Worm (Caenorhabditis elegans) whole organism, L2 larva: ENCODE results near the gene ZC262.7.
"Not testable (repeated sequence)": the region's sequence is repeated elsewhere in the genome, so short reads cannot be mapped to it uniquely, and the experiment has no call there.

Experiments
- C34F6.9 ChIP-seq: fragments of 150-350 bp; optimal IDR thresholded peaks from 2 replicates; lab custom pipeline; 2014; ENCODE audit warnings: missing biosample characterization, missing genetic modification characterization
- F13H6.1 ChIP-seq: sonication (generic microtip); optimal IDR thresholded peaks from 2 replicates; lab custom pipeline; 2016; ENCODE audit warnings: missing genetic modification characterization, missing compliant biosample characterization
- ZK546.5 ChIP-seq: sonication (generic microtip); optimal IDR thresholded peaks from 2 replicates; lab custom pipeline; 2017; ENCODE audit warnings: missing biosample characterization, missing genetic modification characterization
- ama-1 ChIP-seq: fragments of 150-350 bp; optimal IDR thresholded peaks from 2 replicates; lab custom pipeline; 2018; ENCODE audit warnings: inconsistent platforms
- blmp-1 ChIP-seq: sonication (generic microtip); optimal IDR thresholded peaks from 2 replicates; lab custom pipeline; 2017; ENCODE audit warnings: missing genetic modification characterization, mild to moderate bottlenecking, missing compliant biosample characterization, antibody characterized with exemption, moderate library complexity; ENCODE audit not compliant: insufficient read depth
- ceh-16 ChIP-seq: fragments of 150-350 bp; optimal IDR thresholded peaks from 2 replicates; lab custom pipeline; 2014; ENCODE audit warnings: missing biosample characterization, missing genetic modification characterization
- ceh-82 ChIP-seq: fragments of 150-350 bp; optimal IDR thresholded peaks from 2 replicates; lab custom pipeline; 2014; ENCODE audit warnings: missing biosample characterization, missing genetic modification characterization
- crh-2 ChIP-seq: sonication (generic microtip); optimal IDR thresholded peaks from 2 replicates; lab custom pipeline; 2017; ENCODE audit warnings: missing biosample characterization, missing genetic modification characterization
- egl-27 ChIP-seq: sonication (generic microtip); optimal IDR thresholded peaks from 3 replicates; lab custom pipeline; 2017; ENCODE audit warnings: missing biosample characterization, missing genetic modification reagents, missing genetic modification characterization
- elt-3 ChIP-seq: sonication (generic microtip); optimal IDR thresholded peaks from 2 replicates; lab custom pipeline; 2017; ENCODE audit warnings: missing biosample characterization, missing genetic modification characterization
- fos-1 ChIP-seq: fragments of 150-350 bp; optimal IDR thresholded peaks from 2 replicates; lab custom pipeline; 2014; ENCODE audit warnings: missing biosample characterization, missing genetic modification characterization
- lin-11 ChIP-seq: fragments of 150-350 bp; sonication (generic microtip); optimal IDR thresholded peaks from 2 replicates; lab custom pipeline; 2014; ENCODE audit warnings: missing biosample characterization, missing genetic modification characterization, inconsistent platforms, mixed read lengths
- lin-13 ChIP-seq: fragments of 150-350 bp; optimal IDR thresholded peaks from 2 replicates; lab custom pipeline; 2014; ENCODE audit warnings: missing biosample characterization, missing genetic modification reagents, missing genetic modification characterization
- lin-39 ChIP-seq: fragments of 150-350 bp; optimal IDR thresholded peaks from 2 replicates; lab custom pipeline; 2014; ENCODE audit warnings: missing biosample characterization, missing genetic modification reagents, missing genetic modification characterization
- lsy-2 ChIP-seq, 2 experiments: fragments of 150-350 bp in 1 of 2; sonication (generic microtip) in 1 of 2; optimal IDR thresholded peaks; 2 replicates each; lab custom pipeline; 2014 to 2017; ENCODE audit warnings: missing biosample characterization in 2 of 2, missing genetic modification characterization in 2 of 2
- mab-5 ChIP-seq: fragments of 150-350 bp; optimal IDR thresholded peaks from 2 replicates; lab custom pipeline; 2014; ENCODE audit warnings: missing biosample characterization, missing genetic modification characterization
- mdl-1 ChIP-seq, 2 experiments: fragments of 150-350 bp in 1 of 2; sonication (generic microtip) in 1 of 2; optimal IDR thresholded peaks; 2 replicates each; lab custom pipeline; 2017; ENCODE audit warnings: missing biosample characterization in 2 of 2, missing genetic modification characterization in 2 of 2
- nhr-10 ChIP-seq: sonication (generic microtip); optimal IDR thresholded peaks from 2 replicates; lab custom pipeline; 2017; ENCODE audit warnings: missing biosample characterization, missing genetic modification characterization
- nhr-129 ChIP-seq: fragments of 150-350 bp; optimal IDR thresholded peaks from 2 replicates; lab custom pipeline; 2014; ENCODE audit warnings: missing biosample characterization, missing genetic modification characterization
- nhr-23 ChIP-seq: fragments of 150-350 bp; optimal IDR thresholded peaks from 2 replicates; lab custom pipeline; 2014; ENCODE audit warnings: missing biosample characterization, missing genetic modification reagents, missing genetic modification characterization
- nhr-6 ChIP-seq: fragments of 150-350 bp; optimal IDR thresholded peaks from 2 replicates; lab custom pipeline; 2014; ENCODE audit warnings: missing biosample characterization, missing genetic modification characterization
- nhr-77 ChIP-seq: fragments of 150-350 bp; optimal IDR thresholded peaks from 2 replicates; lab custom pipeline; 2014; ENCODE audit warnings: missing biosample characterization, missing genetic modification characterization
- peb-1 ChIP-seq: fragments of 150-350 bp; optimal IDR thresholded peaks from 2 replicates; lab custom pipeline; 2014; ENCODE audit warnings: missing biosample characterization, missing genetic modification characterization
- skn-1 ChIP-seq: sonication (generic microtip); optimal IDR thresholded peaks from 2 replicates; lab custom pipeline; 2017; ENCODE audit warnings: missing biosample characterization, missing genetic modification characterization
- sma-3 ChIP-seq: sonication (generic microtip); optimal IDR thresholded peaks from 2 replicates; lab custom pipeline; 2016; ENCODE audit warnings: missing genetic modification reagents, missing genetic modification characterization, missing compliant biosample characterization
- snpc-4 ChIP-seq: fragments of 150-350 bp; optimal IDR thresholded peaks from 2 replicates; lab custom pipeline; 2014; ENCODE audit warnings: missing biosample characterization, missing genetic modification characterization
- unc-39 ChIP-seq: fragments of 150-350 bp; optimal IDR thresholded peaks from 2 replicates; lab custom pipeline; 2014; ENCODE audit warnings: missing biosample characterization, missing genetic modification characterization
- unc-55 ChIP-seq: fragments of 150-350 bp; sonication (generic microtip); optimal IDR thresholded peaks from 3 replicates; lab custom pipeline; 2014; ENCODE audit warnings: missing biosample characterization, missing genetic modification reagents, missing genetic modification characterization
- unc-62 ChIP-seq: fragments of 150-350 bp; optimal IDR thresholded peaks from 2 replicates; lab custom pipeline; 2014; ENCODE audit warnings: missing biosample characterization, missing genetic modification reagents, missing genetic modification characterization
- zag-1 ChIP-seq: fragments of 150-350 bp; optimal IDR thresholded peaks from 2 replicates; lab custom pipeline; 2014; ENCODE audit warnings: missing biosample characterization, missing genetic modification characterization
- ztf-11 ChIP-seq: sonication (generic microtip); optimal IDR thresholded peaks from 2 replicates; lab custom pipeline; 2017; ENCODE audit warnings: missing biosample characterization, missing genetic modification characterization
- ztf-4 ChIP-seq: fragments of 150-350 bp; optimal IDR thresholded peaks from 2 replicates; lab custom pipeline; 2014; ENCODE audit warnings: missing biosample characterization, missing genetic modification characterization

The ZC262.7 gene

ce11 chrIII:8344283-8344682, at the start of gene ZC262.7:
Gene ZC262.7 (minus strand): TSS chrIII:8344336.
- TF ChIP-seq elt-3, ztf-4, crh-2 (tag; lab: Kevin White, UChicago): not testable (repeated sequence)

DNA sequence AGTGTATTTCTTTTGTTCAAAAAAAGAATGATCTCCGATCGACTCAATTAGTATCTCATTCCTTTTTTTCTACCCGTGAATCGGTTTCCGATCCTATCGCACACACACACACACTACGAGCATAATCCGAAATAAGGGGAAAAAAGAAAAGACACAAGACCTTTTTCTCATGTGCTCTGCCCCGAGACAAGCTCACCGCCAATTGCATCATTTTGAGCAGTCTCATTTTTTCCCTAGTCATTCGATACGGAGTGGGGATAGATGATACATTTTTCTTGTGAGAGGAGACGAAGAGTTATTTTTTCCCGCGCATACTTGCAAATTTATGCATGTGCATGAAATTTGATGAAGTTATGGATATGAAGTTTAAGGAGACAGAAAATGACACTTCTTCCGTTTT, 48.2 kb upstream of the ZC262.7 start:
- TF ChIP-seq ceh-82 = no peak
- TF ChIP-seq fos-1 (tag; lab: Kevin White, UChicago) = peak; percentile 4
- TF ChIP-seq unc-39 (tag; lab: Kevin White, UChicago) = peak; percentile 92
- TF ChIP-seq F13H6.1 (tag; lab: Kevin White, UChicago) = peak; percentile 20
- no peak for TF ChIP-seq blmp-1
- no peak for TF ChIP-seq ztf-11
- no peak for TF ChIP-seq peb-1 (tag; lab: Kevin White, UChicago)
- no peak for TF ChIP-seq lin-39 (tag; lab: Kevin White, UChicago)
- peak; percentile 11 for TF ChIP-seq lin-11 (tag; lab: Kevin White, UChicago)
- peak; percentile 51 for TF ChIP-seq zag-1
- TF ChIP-seq ZK546.5 (tag; lab: Kevin White, UChicago) = no peak
- no peak for TF ChIP-seq nhr-6 (tag; lab: Kevin White, UChicago)
- TF ChIP-seq unc-55 = peak; percentile 50
- peak; percentile 97 for TF ChIP-seq nhr-129 (tag; lab: Kevin White, UChicago)
- no peak for TF ChIP-seq ceh-16
- TF ChIP-seq lin-13 = peak; percentile 19
- TF ChIP-seq lsy-2 (tag; optimal IDR thresholded peaks at IDR 0.05; lab: Kevin White, UChicago) = peak in 1 of 2 experiments; percentile 46
- no peak for TF ChIP-seq sma-3 (GFP tag; lab: Kevin White, UChicago)
- TF ChIP-seq unc-62 (GFP tag; lab: Kevin White, UChicago) = no peak
- TF ChIP-seq C34F6.9 (tag; lab: Kevin White, UChicago) = peak; percentile 73

DNA sequence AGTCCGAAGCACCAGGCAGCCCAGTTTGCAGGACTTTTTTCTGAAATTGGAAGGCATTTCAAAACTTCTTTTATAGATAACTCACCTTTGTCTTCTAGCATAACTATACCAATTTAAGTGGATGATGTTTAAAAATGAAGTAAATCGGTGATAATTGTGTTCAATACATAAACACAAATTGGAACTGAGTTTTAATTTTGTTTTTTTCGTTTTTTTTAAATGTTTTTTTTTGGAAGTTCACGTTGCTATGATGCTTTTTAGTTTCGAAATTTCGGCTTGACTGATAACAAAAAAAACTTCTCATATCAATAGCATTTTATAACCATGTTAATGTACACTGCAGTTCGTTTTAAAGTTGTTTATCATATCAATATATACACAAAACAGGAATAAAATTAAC, 45.4 kb upstream of the ZC262.7 start, which contains the start of gene ZK353.4:
TSS of gene ZK353.4 (minus strand) at position 101 of the 400 bp plus-strand sequence.
- no peak for TF ChIP-seq ZK546.5 (tag; lab: Kevin White, UChicago)
- no peak for TF ChIP-seq F13H6.1 (tag; lab: Kevin White, UChicago)
- TF ChIP-seq mab-5 (tag; lab: Kevin White, UChicago) = no peak
- no peak for TF ChIP-seq sma-3 (GFP tag; lab: Kevin White, UChicago)
- TF ChIP-seq ama-1 (lab: Kevin White, UChicago) = no peak
- no peak for TF ChIP-seq elt-3 (tag; lab: Kevin White, UChicago)
- TF ChIP-seq fos-1 (tag; lab: Kevin White, UChicago) = no peak
- TF ChIP-seq, all 48 proteins: peak for 0

- TF ChIP-seq C34F6.9 (tag; lab: Kevin White, UChicago) (no peak), mdl-1 (tag; optimal IDR thresholded peaks at IDR 0.05; lab: Kevin White, UChicago) (no peak), lin-11 (tag; lab: Kevin White, UChicago) (no peak), nhr-23 (no peak), egl-27 (tag; lab: Kevin White, UChicago) (no peak)
- TF ChIP-seq, all 48 proteins: peak for 0
Observed at ce11 chrIII:8380645-8381044, 36.5 kb upstream of the ZC262.7 start, which contains the start of gene R05D3.12. Gene R05D3.12 (plus strand): TSS chrIII:8380945.

- TF ChIP-seq skn-1 (tag; lab: Kevin White, UChicago) (no peak), nhr-77 (tag; lab: Kevin White, UChicago) (no peak), ztf-4 (tag; lab: Kevin White, UChicago) (no peak), nhr-10 (tag; lab: Kevin White, UChicago) (no peak), egl-27 (tag; lab: Kevin White, UChicago) (no peak), snpc-4 (tag; lab: Kevin White, UChicago) (no peak), ceh-16 (no peak), C34F6.9 (tag; lab: Kevin White, UChicago) (no peak), ZK546.5 (tag; lab: Kevin White, UChicago) (no peak), elt-3 (tag; lab: Kevin White, UChicago) (no peak), peb-1 (tag; lab: Kevin White, UChicago) (no peak), unc-39 (tag; lab: Kevin White, UChicago) (no peak), lin-11 (tag; lab: Kevin White, UChicago) (no peak), mab-5 (tag; lab: Kevin White, UChicago) (no peak), ztf-11 (no peak)
Observed at ce11 chrIII:8375000-8375399, 30.9 kb upstream of the ZC262.7 start, which contains the start of gene met-2. Gene met-2 (plus strand): TSS chrIII:8375300.
